Fruit fly (Drosophila melanogaster): Measurements from ENCODE around the gene Cpr62Bb.

dm6 chr3L:1841984-1842383, 7.0 kb upstream of the Cpr62Bb start, which contains the start of gene Cpr62Bc:
- no peak for TF ChIP-seq Sry-δ (GFP tag; optimal IDR thresholded peaks at IDR 0.05)
- TF ChIP-seq sima (GFP tag; optimal IDR thresholded peaks at IDR 0.05) = no peak
- no peak for TF ChIP-seq CG13775 (GFP tag; optimal IDR thresholded peaks at IDR 0.05)
- no peak for TF ChIP-seq CG11398 (GFP tag; optimal IDR thresholded peaks at IDR 0.05)
- no peak for TF ChIP-seq CG34422 (GFP tag; IDR thresholded peaks at IDR 0.05)
- TF ChIP-seq CG14050 (GFP tag; IDR thresholded peaks at IDR 0.05) = no peak
- no peak for TF ChIP-seq CG16863 (GFP tag; optimal IDR thresholded peaks at IDR 0.05)
- no peak for TF ChIP-seq CG18476 (GFP tag; optimal IDR thresholded peaks at IDR 0.05)
- TF ChIP-seq CG4617 (GFP tag; optimal IDR thresholded peaks at IDR 0.05; ENCODE audit: borderline replicate concordance) = no peak
- TF ChIP-seq NFAT (GFP tag; IDR thresholded peaks at IDR 0.05) = no peak
